Worm (Caenorhabditis elegans) whole organism, mixed stage, embryonic: Measurements from ENCODE around the gene algn-11.

ENCODE experiments used
- ces-1 ChIP-seq: fragments of 150-350 bp; optimal IDR thresholded peaks from 2 replicates; lab custom pipeline; 2014; ENCODE audit warnings: missing biosample characterization, missing genetic modification reagents, missing genetic modification characterization
- elt-3 ChIP-seq: fragments of 150-350 bp; optimal IDR thresholded peaks from 2 replicates; lab custom pipeline; 2014; ENCODE audit warnings: missing biosample characterization, missing genetic modification characterization
- lsy-2 ChIP-seq: fragments of 150-350 bp; optimal IDR thresholded peaks from 2 replicates; lab custom pipeline; 2014; ENCODE audit warnings: missing biosample characterization, missing genetic modification characterization
- nhr-237 ChIP-seq: fragments of 150-350 bp; optimal IDR thresholded peaks from 2 replicates; lab custom pipeline; 2014; ENCODE audit warnings: missing biosample characterization, missing genetic modification characterization
- nhr-76 ChIP-seq: sonication (generic microtip); optimal IDR thresholded peaks from 2 replicates; lab custom pipeline; 2017; ENCODE audit warnings: missing biosample characterization, missing genetic modification characterization

DNA sequence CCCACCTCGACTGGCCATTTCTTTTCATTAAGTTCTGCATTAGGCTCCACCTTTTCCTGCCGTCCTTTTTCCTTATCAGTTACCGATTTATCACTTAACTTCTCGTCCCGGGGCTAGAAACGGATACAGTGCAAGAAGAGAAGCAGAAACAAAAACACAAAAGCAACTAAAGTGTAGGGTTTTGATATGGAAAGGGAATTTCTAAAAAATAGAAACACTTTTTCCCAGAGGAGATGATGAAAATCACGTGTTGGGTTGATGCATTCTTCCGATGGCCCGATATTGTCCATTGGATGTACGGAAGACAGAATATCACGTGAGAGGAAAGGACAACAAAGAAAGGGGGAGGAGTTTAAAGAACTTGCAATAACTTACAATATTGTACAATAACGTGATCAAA, 17.5 kb downstream of the algn-11 start:
- TF ChIP-seq ces-1 (GFP tag; lab: Kevin White, UChicago) (no peak), nhr-76 (tag; lab: Kevin White, UChicago) (no peak), lsy-2 (tag; lab: Kevin White, UChicago) (no peak), nhr-237 (no peak), elt-3 (no peak)
